Fruit fly (Drosophila melanogaster) whole organism, prepupa: ENCODE measurements around the gene CG2839.
A peak's percentile ranks its signal among the peaks of the same experiment; 100 is the strongest.

Source experiments
- Blimp-1 ChIP-seq: fragments of 200-800 bp; sonication (Bioruptor generic); optimal IDR thresholded peaks from 3 replicates; lab custom pipeline; 2017; ENCODE audit warnings: missing biosample characterization, missing genetic modification characterization, mild to moderate bottlenecking, moderate library complexity, missing genetic modification reagents
- CG10631 ChIP-seq: fragments of 200-800 bp; sonication (Bioruptor generic); optimal IDR thresholded peaks from 2 replicates; lab custom pipeline; 2016; ENCODE audit warnings: missing biosample characterization, missing genetic modification characterization
- CG10669 ChIP-seq: fragments of 200-800 bp; sonication (Bioruptor generic); optimal IDR thresholded peaks from 3 replicates; lab custom pipeline; 2018; ENCODE audit warnings: missing biosample characterization, mild to moderate bottlenecking, missing genetic modification characterization, moderate library complexity
- CG11294 ChIP-seq: fragments of 200-800 bp; sonication (Bioruptor generic); IDR thresholded peaks from 2 replicates; pipeline ENCODE4 v1.3.6; 2022; ENCODE audit warnings: missing biosample characterization, missing genetic modification characterization
- CG15336 ChIP-seq: fragments of 200-800 bp; sonication (Bioruptor generic); IDR thresholded peaks from 2 replicates; pipeline ENCODE4 v1.3.6; 2022; ENCODE audit warnings: missing biosample characterization, missing genetic modification characterization
- CG1621 ChIP-seq: fragments of 200-800 bp; sonication (Bioruptor generic); optimal IDR thresholded peaks from 3 replicates; lab custom pipeline; 2018; ENCODE audit warnings: missing biosample characterization, mild to moderate bottlenecking, missing genetic modification characterization
- CG16779 ChIP-seq: fragments of 200-800 bp; sonication (Bioruptor generic); optimal IDR thresholded peaks from 3 replicates; lab custom pipeline; 2017; ENCODE audit warnings: missing biosample characterization, mild to moderate bottlenecking, missing genetic modification characterization
- CG3032 ChIP-seq: fragments of 200-800 bp; optimal IDR thresholded peaks from 2 replicates; lab custom pipeline; 2019; ENCODE audit warnings: missing biosample characterization, mild to moderate bottlenecking, missing genetic modification characterization, moderate library complexity
- CG31627 ChIP-seq: fragments of 200-800 bp; sonication (Bioruptor generic); optimal IDR thresholded peaks from 3 replicates; lab custom pipeline; 2016; ENCODE audit warnings: missing biosample characterization, missing genetic modification characterization
- CG32006 ChIP-seq: fragments of 200-800 bp; sonication (Bioruptor generic); optimal IDR thresholded peaks from 3 replicates; lab custom pipeline; 2017; ENCODE audit warnings: missing biosample characterization, mild to moderate bottlenecking, missing genetic modification characterization
- CG3919 ChIP-seq: fragments of 200-800 bp; sonication (Bioruptor generic); optimal IDR thresholded peaks from 3 replicates; lab custom pipeline; 2016; ENCODE audit warnings: missing biosample characterization, missing genetic modification characterization
- CG4318 ChIP-seq: fragments of 200-800 bp; sonication (Bioruptor generic); optimal IDR thresholded peaks from 3 replicates; lab custom pipeline; 2017; ENCODE audit warnings: missing biosample characterization, mild to moderate bottlenecking, missing genetic modification characterization
- CG6163 ChIP-seq: fragments of 200-800 bp; sonication (Bioruptor generic); IDR thresholded peaks from 3 replicates; pipeline ENCODE4 v1.3.6; 2022; ENCODE audit warnings: missing biosample characterization, missing genetic modification characterization
- CG6276 ChIP-seq: fragments of 200-800 bp; sonication (Bioruptor generic); optimal IDR thresholded peaks from 2 replicates; lab custom pipeline; 2017; ENCODE audit warnings: missing biosample characterization, mild to moderate bottlenecking, missing genetic modification characterization
- CG6808 ChIP-seq: fragments of 200-800 bp; sonication (Bioruptor generic); optimal IDR thresholded peaks from 3 replicates; lab custom pipeline; 2017; ENCODE audit warnings: missing biosample characterization, missing genetic modification characterization, mild to moderate bottlenecking, moderate library complexity, missing genetic modification reagents
- CG7368 ChIP-seq: fragments of 200-800 bp; sonication (Bioruptor generic); optimal IDR thresholded peaks from 3 replicates; lab custom pipeline; 2016; ENCODE audit warnings: missing biosample characterization, missing genetic modification characterization
- CG8319 ChIP-seq: fragments of 200-800 bp; sonication (Bioruptor generic); optimal IDR thresholded peaks from 3 replicates; lab custom pipeline; 2016; ENCODE audit warnings: missing biosample characterization, missing genetic modification characterization
- CG8632 ChIP-seq: fragments of 200-800 bp; sonication (Bioruptor generic); optimal IDR thresholded peaks from 3 replicates; lab custom pipeline; 2016; ENCODE audit warnings: missing biosample characterization, missing genetic modification characterization
- CG9139 ChIP-seq: fragments of 200-800 bp; sonication (Bioruptor generic); optimal IDR thresholded peaks from 3 replicates; lab custom pipeline; 2017; ENCODE audit warnings: missing biosample characterization, mild to moderate bottlenecking, missing genetic modification characterization
- Eip75B ChIP-seq: fragments of 200-800 bp; sonication (Bioruptor generic); optimal IDR thresholded peaks from 3 replicates; lab custom pipeline; 2016; ENCODE audit warnings: missing biosample characterization, missing genetic modification characterization
- Eip78C ChIP-seq: fragments of 200-800 bp; sonication (Bioruptor generic); peaks from one replicate; lab custom pipeline; 2016; ENCODE audit warnings: missing biosample characterization, missing genetic modification characterization
- Eip93F ChIP-seq: fragments of 200-800 bp; sonication (Bioruptor generic); optimal IDR thresholded peaks from 2 replicates; lab custom pipeline; 2016; ENCODE audit warnings: missing biosample characterization, mild to moderate bottlenecking, missing genetic modification characterization
- Ets21C ChIP-seq: fragments of 200-800 bp; sonication (Bioruptor generic); optimal IDR thresholded peaks from 3 replicates; lab custom pipeline; 2016; ENCODE audit warnings: missing biosample characterization, missing genetic modification characterization
- Ets96B ChIP-seq: fragments of 200-800 bp; optimal IDR thresholded peaks from 2 replicates; lab custom pipeline; 2019; ENCODE audit warnings: missing biosample characterization, mild to moderate bottlenecking, missing genetic modification characterization, moderate library complexity
- Hr38 ChIP-seq: sonication (Bioruptor generic); optimal IDR thresholded peaks from 2 replicates; lab custom pipeline; 2016; ENCODE audit warnings: missing biosample characterization, missing genetic modification characterization
- Hr39 ChIP-seq: fragments of 200-800 bp; sonication (Bioruptor generic); optimal IDR thresholded peaks from 2 replicates; lab custom pipeline; 2016; ENCODE audit warnings: missing biosample characterization, missing genetic modification characterization
- Hr4 ChIP-seq: fragments of 200-800 bp; sonication (Bioruptor generic); optimal IDR thresholded peaks from 3 replicates; lab custom pipeline; 2016; ENCODE audit warnings: missing biosample characterization, missing genetic modification characterization
- Lpt ChIP-seq: fragments of 200-800 bp; sonication (Bioruptor generic); optimal IDR thresholded peaks from 3 replicates; lab custom pipeline; 2016; ENCODE audit warnings: missing biosample characterization, missing genetic modification characterization
- OdsH ChIP-seq: fragments of 200-800 bp; sonication (Bioruptor generic); optimal IDR thresholded peaks from 3 replicates; lab custom pipeline; 2016; ENCODE audit warnings: missing biosample characterization, missing genetic modification characterization
- Smox ChIP-seq: fragments of 200-800 bp; sonication (Bioruptor generic); optimal IDR thresholded peaks from 3 replicates; lab custom pipeline; 2016; ENCODE audit warnings: missing biosample characterization, missing genetic modification characterization
- Sox102F ChIP-seq: fragments of 200-800 bp; sonication (Bioruptor generic); optimal IDR thresholded peaks from 2 replicates; lab custom pipeline; 2016; ENCODE audit warnings: missing biosample characterization, mild to moderate bottlenecking, missing genetic modification characterization
- Sox14 ChIP-seq: fragments of 200-800 bp; sonication (Bioruptor generic); optimal IDR thresholded peaks from 3 replicates; lab custom pipeline; 2016; ENCODE audit warnings: missing biosample characterization, missing genetic modification characterization
- Sox15 ChIP-seq: fragments of 200-800 bp; sonication (Bioruptor generic); optimal IDR thresholded peaks from 3 replicates; lab custom pipeline; 2016; ENCODE audit warnings: missing biosample characterization, missing genetic modification characterization
- acj6 ChIP-seq: fragments of 200-800 bp; sonication (Bioruptor generic); optimal IDR thresholded peaks from 3 replicates; lab custom pipeline; 2016; ENCODE audit warnings: missing biosample characterization, missing genetic modification characterization
- cyc ChIP-seq: fragments of 200-800 bp; sonication (Bioruptor generic); optimal IDR thresholded peaks from 3 replicates; lab custom pipeline; 2016; ENCODE audit warnings: missing biosample characterization, missing genetic modification characterization
- dac ChIP-seq: fragments of 200-800 bp; sonication (Bioruptor generic); optimal IDR thresholded peaks from 2 replicates; lab custom pipeline; 2017; ENCODE audit warnings: missing biosample characterization, mild to moderate bottlenecking, missing genetic modification characterization
- dsx ChIP-seq: fragments of 200-800 bp; optimal IDR thresholded peaks from 3 replicates; lab custom pipeline; 2019; ENCODE audit warnings: missing biosample characterization, mild to moderate bottlenecking, missing genetic modification characterization, moderate library complexity; ENCODE audit not compliant: poor library complexity, severe bottlenecking
- eg ChIP-seq: fragments of 200-800 bp; sonication (Bioruptor generic); IDR thresholded peaks from 3 replicates; pipeline ENCODE4 v1.3.6; 2022; ENCODE audit warnings: missing biosample characterization, missing genetic modification characterization
- esn ChIP-seq: fragments of 200-800 bp; sonication (Bioruptor generic); optimal IDR thresholded peaks from 2 replicates; lab custom pipeline; 2016; ENCODE audit warnings: missing biosample characterization, mild to moderate bottlenecking, missing genetic modification characterization, moderate library complexity
- fd59A ChIP-seq: fragments of 200-800 bp; sonication (Bioruptor generic); optimal IDR thresholded peaks from 2 replicates; lab custom pipeline; 2017; ENCODE audit warnings: missing biosample characterization, mild to moderate bottlenecking, missing genetic modification characterization, missing genetic modification reagents
- fd85E ChIP-seq: fragments of 200-800 bp; sonication (Bioruptor generic); optimal IDR thresholded peaks from 3 replicates; lab custom pipeline; 2016; ENCODE audit warnings: missing biosample characterization, missing genetic modification characterization
- lz ChIP-seq: fragments of 200-800 bp; sonication (Bioruptor generic); optimal IDR thresholded peaks from 3 replicates; lab custom pipeline; 2016; ENCODE audit warnings: missing biosample characterization, missing genetic modification characterization
- pdm3 ChIP-seq: fragments of 200-800 bp; sonication (Bioruptor generic); optimal IDR thresholded peaks from 3 replicates; lab custom pipeline; 2016; ENCODE audit warnings: missing biosample characterization, missing genetic modification characterization
- salr ChIP-seq, 2 experiments: fragments of 200-800 bp; sonication (Bioruptor generic); optimal IDR thresholded peaks; 3 replicates each; lab custom pipeline; 2016 to 2018; ENCODE audit warnings: missing biosample characterization in 2 of 2, missing genetic modification characterization in 2 of 2, mild to moderate bottlenecking in 1 of 2
- ss ChIP-seq, 2 experiments: fragments of 200-800 bp; sonication (Bioruptor generic); optimal IDR thresholded peaks; 2 replicates in 1 of 2; 3 replicates in 1 of 2; lab custom pipeline; 2017 to 2018; ENCODE audit warnings: mild to moderate bottlenecking in 2 of 2, missing biosample characterization in 2 of 2, missing genetic modification characterization in 2 of 2, moderate library complexity in 1 of 2
- svp ChIP-seq: fragments of 200-800 bp; sonication (Bioruptor generic); peaks from one replicate; lab custom pipeline; 2016; ENCODE audit warnings: missing biosample characterization, missing genetic modification characterization
- vri ChIP-seq: fragments of 200-800 bp; sonication (Bioruptor generic); optimal IDR thresholded peaks from 3 replicates; lab custom pipeline; 2016; ENCODE audit warnings: missing biosample characterization, mild to moderate bottlenecking, missing genetic modification characterization

Gene CG2839

dm6 chr2L:670771-671170 lies 45.3 kb downstream of the CG2839 start (continued):
- TF ChIP-seq eg (GFP tag; lab: Robert Waterston, UW) (no peak), CG6808 (peak; percentile 93), ss (GFP tag; optimal IDR thresholded peaks at IDR 0.05; lab: Kevin White, UChicago) (peak; percentile 93), CG8632 (GFP tag; lab: Kevin White, UChicago) (peak; percentile 80), esn (GFP tag; lab: Kevin White, UChicago) (peak; percentile 88), CG31627 (GFP tag; lab: Kevin White, UChicago) (peak; percentile 84), Eip93F (GFP tag; lab: Kevin White, UChicago) (peak; percentile 24), cyc (GFP tag; lab: Kevin White, UChicago) (peak; percentile 89), OdsH (GFP tag; lab: Kevin White, UChicago) (peak; percentile 84), fd85E (GFP tag; lab: Kevin White, UChicago) (no peak), CG10631 (GFP tag; lab: Kevin White, UChicago) (peak; percentile 91), CG11294 (GFP tag; lab: Robert Waterston, UW) (0 out of 2 replicates have a peak, but pooled peaks have one; percentile 7), Hr38 (no peak), Hr4 (GFP tag; lab: Kevin White, UChicago) (peak; percentile 22), Hr39 (GFP tag; lab: Kevin White, UChicago) (peak; percentile 83)

DNA sequence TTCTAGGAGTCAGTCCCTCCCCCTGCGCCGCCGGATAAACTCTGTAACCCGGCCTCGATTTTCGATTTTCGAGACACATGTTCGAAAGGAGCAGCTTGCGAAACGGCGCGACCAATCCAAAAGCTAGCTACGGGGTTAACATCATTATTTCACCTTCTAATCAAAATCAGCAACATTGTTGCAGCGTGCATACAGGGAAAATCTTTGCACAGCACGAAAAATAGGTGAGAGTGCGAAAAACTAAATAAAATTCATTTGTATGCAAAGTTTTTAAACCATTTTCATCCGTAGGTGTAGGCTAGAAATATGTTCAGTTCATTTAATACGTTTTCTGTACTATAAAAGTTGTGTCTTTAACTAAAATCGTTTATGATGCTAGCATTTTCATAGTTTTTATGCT lies 46.8 kb downstream of the CG2839 start:
- TF ChIP-seq CG10669 (no peak), Hr4 (GFP tag; lab: Kevin White, UChicago) (peak; percentile 14), Ets96B (tag; lab: Kevin White, UChicago) (no peak), Sox102F (GFP tag; lab: Kevin White, UChicago) (no peak), CG4318 (GFP tag; lab: Kevin White, UChicago) (no peak), svp (peak; percentile 7), cyc (GFP tag; lab: Kevin White, UChicago) (no peak), CG7368 (GFP tag; lab: Kevin White, UChicago) (no peak), dsx (GFP tag; lab: Kevin White, UChicago) (peak; percentile 95), CG16779 (tag; lab: Kevin White, UChicago) (no peak), CG15336 (GFP tag; lab: Robert Waterston, UW) (peak; percentile 32; the same call in 1 of the 2 replicates), Eip75B (GFP tag; lab: Kevin White, UChicago) (no peak), Eip78C (peak; percentile 50), CG32006 (peak; percentile 39), CG6808 (no peak)

DNA sequence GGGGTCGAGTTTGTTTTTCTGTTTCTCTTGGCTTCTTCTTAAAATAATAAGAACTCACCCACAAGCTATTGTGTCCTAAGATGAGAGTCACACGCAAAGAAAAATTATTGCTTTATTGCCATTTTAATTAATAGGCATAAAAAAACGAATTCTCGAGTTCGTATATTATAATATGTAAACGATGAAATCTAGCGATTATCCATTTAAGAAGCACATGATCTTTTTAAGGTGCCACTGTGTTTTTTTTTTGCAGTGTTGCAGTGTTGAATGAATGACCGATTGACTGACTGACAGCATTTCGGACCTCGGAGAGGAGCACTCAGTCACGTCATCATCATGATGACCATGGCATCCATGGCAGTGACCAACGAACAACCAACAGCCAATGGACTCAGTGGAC lies 49.5 kb downstream of the CG2839 start:
- TF ChIP-seq Smox (GFP tag; lab: Kevin White, UChicago) (peak; percentile 78), CG8319 (peak; percentile 62), CG1621 (peak; percentile 40), CG6276 (GFP tag; lab: Kevin White, UChicago) (no peak), pdm3 (GFP tag; lab: Kevin White, UChicago) (peak; percentile 74), CG6163 (peak; percentile 67; the same call in 2 of the 3 replicates), Hr4 (GFP tag; lab: Kevin White, UChicago) (peak; percentile 37), Sox14 (GFP tag; lab: Kevin White, UChicago) (peak; percentile 66), Sox102F (GFP tag; lab: Kevin White, UChicago) (peak; percentile 71), salr (GFP tag; optimal IDR thresholded peaks at IDR 0.05; lab: Kevin White, UChicago) (peak; percentile 26 to 32), Blimp-1 (no peak), CG10669 (peak; percentile 48), Eip75B (GFP tag; lab: Kevin White, UChicago) (peak; percentile 72), CG3919 (GFP tag; lab: Kevin White, UChicago) (peak; percentile 74), CG9139 (no peak), fd59A (GFP tag; lab: Kevin White, UChicago) (peak; percentile 28), acj6 (peak; percentile 66), fd85E (GFP tag; lab: Kevin White, UChicago) (no peak), CG7368 (GFP tag; lab: Kevin White, UChicago) (peak; percentile 32), CG3032 (no peak), Eip78C (peak; percentile 93), vri (peak; percentile 46), Sox15 (GFP tag; lab: Kevin White, UChicago) (peak; percentile 3), Ets21C (GFP tag; lab: Kevin White, UChicago) (peak; percentile 61), Lpt (peak; percentile 2), Eip93F (GFP tag; lab: Kevin White, UChicago) (no peak), cyc (GFP tag; lab: Kevin White, UChicago) (peak; percentile 70), lz (GFP tag; lab: Kevin White, UChicago) (peak; percentile 73), dac (GFP tag; lab: Kevin White, UChicago) (no peak)
